Worm (Caenorhabditis elegans): ENCODE data around the gene acp-6.

The acp-6 gene

DNA sequence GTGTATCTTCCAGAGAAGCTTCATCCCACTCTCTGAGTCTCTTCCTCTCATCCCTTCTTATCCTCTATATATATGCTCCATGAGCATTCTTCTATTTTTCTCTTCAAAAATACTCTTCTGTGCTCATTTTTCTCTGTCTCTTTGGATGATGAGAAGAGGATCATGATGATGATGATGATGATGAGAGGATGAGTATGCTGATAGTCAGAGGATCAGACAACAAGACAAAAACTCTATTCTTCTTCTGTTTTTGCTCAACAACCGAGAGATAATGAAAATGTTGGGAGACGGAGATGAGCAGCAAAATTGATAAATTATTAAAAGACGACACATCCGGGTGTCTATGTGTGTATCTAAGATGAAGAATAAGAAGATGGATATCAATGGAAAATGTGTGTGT is 32.6 kb downstream of the acp-6 start:
- TF ChIP-seq lir-3 (tag; optimal IDR thresholded peaks at IDR 0.05; ENCODE audit: poor library complexity), result peak; percentile 60
- peak; percentile 42 for TF ChIP-seq skn-1 (tag; optimal IDR thresholded peaks at IDR 0.05)
- TF ChIP-seq lin-14 (GFP tag; optimal IDR thresholded peaks at IDR 0.05), result peak; percentile 90
- no peak for TF ChIP-seq unc-130 (tag; optimal IDR thresholded peaks at IDR 0.05)
- peak; percentile 61 for TF ChIP-seq rnt-1 (tag; optimal IDR thresholded peaks at IDR 0.05)
- TF ChIP-seq pqm-1 (tag; optimal IDR thresholded peaks at IDR 0.05), result no peak
- TF ChIP-seq C34B4.2 (tag; optimal IDR thresholded peaks at IDR 0.05), result no peak
- TF ChIP-seq fos-1 (tag; optimal IDR thresholded peaks at IDR 0.05), result peak; percentile 62
- TF ChIP-seq unc-62 (GFP tag; optimal IDR thresholded peaks at IDR 0.05), result no peak
- TF ChIP-seq isw-1 (GFP tag; IDR thresholded peaks at IDR 0.05), result no peak
- no peak for TF ChIP-seq nhr-85 (tag)
- TF ChIP-seq egl-13 (tag; optimal IDR thresholded peaks at IDR 0.05), result no peak
- TF ChIP-seq aly-2 (tag; optimal IDR thresholded peaks at IDR 0.05), result no peak
- no peak for TF ChIP-seq hlh-17 (GFP tag; optimal IDR thresholded peaks at IDR 0.05; ENCODE audit: borderline replicate concordance)
- no peak for TF ChIP-seq ama-1 (optimal IDR thresholded peaks at IDR 0.05)
- no peak for TF ChIP-seq pax-3 (tag; optimal IDR thresholded peaks at IDR 0.05)
- no peak for TF ChIP-seq F16B12.6 (tag; optimal IDR thresholded peaks at IDR 0.05)
- TF ChIP-seq nhr-19 (GFP tag; conservative IDR thresholded peaks at IDR 0.05), result peak; percentile 47
- TF ChIP-seq irx-1 (tag; optimal IDR thresholded peaks at IDR 0.05), result no peak
- no peak for TF ChIP-seq sptf-1 (tag; optimal IDR thresholded peaks at IDR 0.05)
- TF ChIP-seq nhr-237 (tag; optimal IDR thresholded peaks at IDR 0.05), result no peak
- no peak for TF ChIP-seq Y116A8C.19 (tag; optimal IDR thresholded peaks at IDR 0.05; ENCODE audit: borderline replicate concordance)
- TF ChIP-seq ceh-8 (GFP tag; optimal IDR thresholded peaks at IDR 0.05), result no peak
- TF ChIP-seq snu-23 (GFP tag; optimal IDR thresholded peaks at IDR 0.05), result peak; percentile 66
- TF ChIP-seq nhr-71 (tag; optimal IDR thresholded peaks at IDR 0.05), result peak; percentile 83
- no peak for TF ChIP-seq nhr-12 (tag; optimal IDR thresholded peaks at IDR 0.05)
- no peak for TF ChIP-seq C04F5.9 (tag; optimal IDR thresholded peaks at IDR 0.05)
- no peak for TF ChIP-seq efl-3 (GFP tag; optimal IDR thresholded peaks at IDR 0.05)
- peak; percentile 68 to 76 for TF ChIP-seq lsy-2 (tag; optimal IDR thresholded peaks at IDR 0.05)
- TF ChIP-seq hlh-4 (tag; optimal IDR thresholded peaks at IDR 0.05), result no peak
- peak; percentile 48 for TF ChIP-seq fkh-10 (GFP tag; optimal IDR thresholded peaks at IDR 0.05)
- peak; percentile 43 for TF ChIP-seq mef-2 (tag; optimal IDR thresholded peaks at IDR 0.05)
- TF ChIP-seq grh-1 (GFP tag; IDR thresholded peaks at IDR 0.05), result no peak
- TF ChIP-seq ceh-82 (tag; optimal IDR thresholded peaks at IDR 0.05), result no peak
- TF ChIP-seq xbp-1 (tag; optimal IDR thresholded peaks at IDR 0.05), result peak; percentile 3
- no peak for TF ChIP-seq unc-98 (GFP tag; IDR thresholded peaks at IDR 0.05)
- no peak for TF ChIP-seq sup-37 (GFP tag; optimal IDR thresholded peaks at IDR 0.05)
- no peak for TF ChIP-seq tlp-1 (tag; optimal IDR thresholded peaks at IDR 0.05)
- no peak for TF ChIP-seq elt-2 (tag; optimal IDR thresholded peaks at IDR 0.05)
- peak; percentile 42 for TF ChIP-seq swsn-7 (tag; optimal IDR thresholded peaks at IDR 0.05)
- no peak for TF ChIP-seq ets-5 (GFP tag; IDR thresholded peaks at IDR 0.05)
- TF ChIP-seq nhr-76 (tag; optimal IDR thresholded peaks at IDR 0.05), result no peak
- no peak for TF ChIP-seq ces-1 (GFP tag; optimal IDR thresholded peaks at IDR 0.05)
- TF ChIP-seq snpc-4 (tag; optimal IDR thresholded peaks at IDR 0.05), result no peak
- no peak for TF ChIP-seq blmp-1 (tag; optimal IDR thresholded peaks at IDR 0.05)
- TF ChIP-seq sox-4 (tag; optimal IDR thresholded peaks at IDR 0.05), result no peak
- TF ChIP-seq aha-1 (tag; optimal IDR thresholded peaks at IDR 0.05), result no peak
- TF ChIP-seq lin-35 (GFP tag; optimal IDR thresholded peaks at IDR 0.05), result peak in 1 of 2 experiments; percentile 36
- no peak for TF ChIP-seq unc-30 (tag; optimal IDR thresholded peaks at IDR 0.05)
- peak; percentile 33 for TF ChIP-seq fkh-8 (tag; optimal IDR thresholded peaks at IDR 0.05)
- TF ChIP-seq alr-1 (tag; optimal IDR thresholded peaks at IDR 0.05; ENCODE audit: borderline replicate concordance), result no peak
- TF ChIP-seq lin-39 (tag; optimal IDR thresholded peaks at IDR 0.05), result no peak
- TF ChIP-seq nhr-90 (tag; optimal IDR thresholded peaks at IDR 0.05; ENCODE audit: poor library complexity), result no peak
- TF ChIP-seq mdl-1 (tag; optimal IDR thresholded peaks at IDR 0.05), result no peak
- peak; percentile 25 for TF ChIP-seq nhr-11 (tag; optimal IDR thresholded peaks at IDR 0.05)

Measured in whole organism, L1 larva.